Worm (Caenorhabditis elegans) whole organism, mixed stage, embryonic: Measurements from ENCODE around the gene ZK829.3.

Experiments used
- M03D4.4 ChIP-seq: sonication (generic microtip); optimal IDR thresholded peaks from 2 replicates; lab custom pipeline; 2017; ENCODE audit warnings: mild to moderate bottlenecking, missing genetic modification characterization, missing compliant biosample characterization
- blmp-1 ChIP-seq: fragments of 150-350 bp; optimal IDR thresholded peaks from 2 replicates; lab custom pipeline; 2014; ENCODE audit warnings: missing biosample characterization, missing genetic modification characterization
- ceh-39 ChIP-seq: fragments of 150-350 bp; optimal IDR thresholded peaks from 2 replicates; lab custom pipeline; 2014; ENCODE audit warnings: missing biosample characterization, missing genetic modification characterization
- ceh-43 ChIP-seq: fragments of 200-800 bp; sonication (Bioruptor generic); optimal IDR thresholded peaks from 2 replicates; lab custom pipeline; 2018; ENCODE audit warnings: mild to moderate bottlenecking, missing genetic modification characterization, moderate library complexity, missing compliant biosample characterization
- ceh-83 ChIP-seq: fragments of 200-800 bp; sonication (Bioruptor generic); optimal IDR thresholded peaks from 2 replicates; lab custom pipeline; 2018; ENCODE audit warnings: mild to moderate bottlenecking, missing genetic modification characterization, missing compliant biosample characterization
- ces-1 ChIP-seq: fragments of 150-350 bp; optimal IDR thresholded peaks from 2 replicates; lab custom pipeline; 2014; ENCODE audit warnings: missing biosample characterization, missing genetic modification reagents, missing genetic modification characterization
- cnd-1 ChIP-seq: fragments of 200-800 bp; sonication (Bioruptor generic); optimal IDR thresholded peaks from 2 replicates; lab custom pipeline; 2018; ENCODE audit warnings: mild to moderate bottlenecking, missing genetic modification characterization, missing compliant biosample characterization
- drap-1 ChIP-seq: fragments of 200-800 bp; sonication (Bioruptor generic); optimal IDR thresholded peaks from 3 replicates; lab custom pipeline; 2018; ENCODE audit warnings: mild to moderate bottlenecking, missing genetic modification characterization, missing compliant biosample characterization
- elt-1 ChIP-seq: sonication (generic microtip); optimal IDR thresholded peaks from 2 replicates; lab custom pipeline; 2017; ENCODE audit warnings: missing genetic modification characterization, mild to moderate bottlenecking, missing compliant biosample characterization, antibody characterized with exemption, moderate library complexity, borderline replicate concordance; ENCODE audit not compliant: insufficient read depth
- elt-3 ChIP-seq: fragments of 150-350 bp; optimal IDR thresholded peaks from 2 replicates; lab custom pipeline; 2014; ENCODE audit warnings: missing biosample characterization, missing genetic modification characterization
- flh-1 ChIP-seq: fragments of 200-800 bp; sonication (Bioruptor generic); optimal IDR thresholded peaks from 2 replicates; lab custom pipeline; 2018; ENCODE audit warnings: mild to moderate bottlenecking, missing genetic modification characterization, moderate library complexity, missing compliant biosample characterization
- ham-2 ChIP-seq: fragments of 200-800 bp; sonication (Bioruptor generic); optimal IDR thresholded peaks from 2 replicates; lab custom pipeline; 2018; ENCODE audit warnings: mild to moderate bottlenecking, missing genetic modification characterization, missing compliant biosample characterization
- hlh-1 ChIP-seq: fragments of 150-350 bp; optimal IDR thresholded peaks from 2 replicates; lab custom pipeline; 2014; ENCODE audit warnings: missing biosample characterization, missing genetic modification reagents, missing genetic modification characterization
- lin-13 ChIP-seq: fragments of 150-350 bp; optimal IDR thresholded peaks from 2 replicates; lab custom pipeline; 2014; ENCODE audit warnings: missing biosample characterization, missing genetic modification characterization
- lin-32 ChIP-seq: fragments of 200-800 bp; sonication (Bioruptor generic); optimal IDR thresholded peaks from 2 replicates; lab custom pipeline; 2018; ENCODE audit warnings: mild to moderate bottlenecking, missing genetic modification characterization, missing compliant biosample characterization
- lsy-2 ChIP-seq: fragments of 150-350 bp; optimal IDR thresholded peaks from 2 replicates; lab custom pipeline; 2014; ENCODE audit warnings: missing biosample characterization, missing genetic modification characterization
- mab-5 ChIP-seq: fragments of 150-350 bp; optimal IDR thresholded peaks from 2 replicates; lab custom pipeline; 2014; ENCODE audit warnings: missing biosample characterization, missing genetic modification characterization
- mep-1 ChIP-seq: fragments of 150-350 bp; optimal IDR thresholded peaks from 2 replicates; lab custom pipeline; 2017; ENCODE audit warnings: missing biosample characterization, missing genetic modification reagents, missing genetic modification characterization, inconsistent platforms
- mls-2 ChIP-seq: sonication (generic microtip); optimal IDR thresholded peaks from 2 replicates; lab custom pipeline; 2016; ENCODE audit warnings: mild to moderate bottlenecking, missing genetic modification characterization, moderate library complexity, missing compliant biosample characterization
- nhr-12 ChIP-seq: fragments of 150-350 bp; optimal IDR thresholded peaks from 2 replicates; lab custom pipeline; 2014; ENCODE audit warnings: missing biosample characterization, missing genetic modification characterization
- nhr-2 ChIP-seq: fragments of 150-350 bp; optimal IDR thresholded peaks from 2 replicates; lab custom pipeline; 2014; ENCODE audit warnings: missing biosample characterization, missing genetic modification characterization
- nhr-237 ChIP-seq: fragments of 150-350 bp; optimal IDR thresholded peaks from 2 replicates; lab custom pipeline; 2014; ENCODE audit warnings: missing biosample characterization, missing genetic modification characterization
- nhr-28 ChIP-seq: fragments of 150-350 bp; optimal IDR thresholded peaks from 2 replicates; lab custom pipeline; 2014; ENCODE audit warnings: missing biosample characterization, missing genetic modification characterization
- nhr-76 ChIP-seq: sonication (generic microtip); optimal IDR thresholded peaks from 2 replicates; lab custom pipeline; 2017; ENCODE audit warnings: missing biosample characterization, missing genetic modification characterization
- pha-4 ChIP-seq: fragments of 150-350 bp; optimal IDR thresholded peaks from 2 replicates; lab custom pipeline; 2018; ENCODE audit warnings: missing biosample characterization, missing genetic modification reagents, missing genetic modification characterization
- sem-2 ChIP-seq: fragments of 200-800 bp; sonication (Bioruptor generic); optimal IDR thresholded peaks from 2 replicates; lab custom pipeline; 2018; ENCODE audit warnings: mild to moderate bottlenecking, missing genetic modification characterization, missing compliant biosample characterization
- snpc-4 ChIP-seq: fragments of 150-350 bp; optimal IDR thresholded peaks from 2 replicates; lab custom pipeline; 2014; ENCODE audit warnings: missing biosample characterization, missing genetic modification characterization
- sptf-1 ChIP-seq: sonication (generic microtip); optimal IDR thresholded peaks from 2 replicates; lab custom pipeline; 2017; ENCODE audit warnings: mild to moderate bottlenecking, missing genetic modification characterization, moderate library complexity, missing compliant biosample characterization
- tbx-8 ChIP-seq: fragments of 200-800 bp; sonication (Bioruptor generic); optimal IDR thresholded peaks from 2 replicates; lab custom pipeline; 2018; ENCODE audit warnings: mild to moderate bottlenecking, missing genetic modification characterization, moderate library complexity, missing compliant biosample characterization
- unc-120 ChIP-seq: sonication (generic microtip); optimal IDR thresholded peaks from 2 replicates; lab custom pipeline; 2017; ENCODE audit warnings: missing genetic modification characterization, missing compliant biosample characterization; ENCODE audit not compliant: poor library complexity, severe bottlenecking
- unc-39 ChIP-seq: fragments of 150-350 bp; optimal IDR thresholded peaks from 2 replicates; lab custom pipeline; 2014; ENCODE audit warnings: missing biosample characterization, missing genetic modification characterization
- unc-62 ChIP-seq: fragments of 150-350 bp; optimal IDR thresholded peaks from 2 replicates; lab custom pipeline; 2014; ENCODE audit warnings: missing biosample characterization, missing genetic modification reagents, missing genetic modification characterization
- zip-8 ChIP-seq: fragments of 150-350 bp; optimal IDR thresholded peaks from 2 replicates; lab custom pipeline; 2014; ENCODE audit warnings: missing biosample characterization, missing genetic modification characterization
- ztf-11 ChIP-seq: fragments of 150-350 bp; optimal IDR thresholded peaks from 2 replicates; lab custom pipeline; 2014; ENCODE audit warnings: missing biosample characterization, missing genetic modification characterization

The ZK829.3 gene

DNA sequence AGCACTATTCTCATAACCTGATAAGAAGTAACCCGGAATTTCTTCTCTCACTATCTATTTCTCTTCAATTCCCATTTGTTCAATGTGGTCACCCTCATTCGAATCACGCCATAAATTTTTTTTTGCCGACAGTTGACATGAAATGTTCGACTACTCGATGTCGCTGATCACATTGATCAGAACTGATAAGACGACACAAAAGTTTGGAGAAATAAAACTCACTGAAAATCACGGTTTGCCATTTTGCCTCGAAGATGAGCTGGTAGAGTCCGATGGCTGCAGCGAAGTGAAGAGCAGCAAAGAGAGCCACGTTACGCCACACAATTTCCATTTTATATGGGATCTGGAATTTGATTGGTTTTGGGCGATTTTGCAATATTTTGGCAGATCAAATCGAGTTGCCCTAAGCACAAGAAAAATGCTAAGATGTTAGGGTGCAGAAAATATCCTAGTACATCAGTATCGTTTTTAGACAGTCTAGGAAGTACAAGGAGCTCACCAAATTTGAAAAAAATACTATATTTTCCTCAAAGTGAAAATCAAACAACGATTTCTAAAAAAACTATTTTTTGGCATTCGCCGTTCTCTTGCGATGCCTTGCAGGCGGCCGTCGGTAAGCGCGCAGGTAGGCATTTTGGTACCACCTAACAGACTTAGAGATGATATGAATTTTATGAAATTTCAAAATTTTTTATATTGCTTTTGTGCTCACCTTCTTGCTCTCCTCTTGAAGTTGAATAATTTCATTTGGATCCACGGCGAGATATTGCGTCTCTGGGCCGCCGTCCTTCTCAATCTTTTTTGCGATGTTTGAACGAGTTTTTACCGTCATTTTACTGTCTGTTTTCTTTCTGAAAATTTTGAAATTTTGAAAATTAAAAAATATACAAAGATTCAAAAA is 30.4 kb downstream of the ZK829.3 start, which contains the start of gene fat-6:
TSS of gene fat-6 (minus strand) at position 851 of the 901 bp plus-strand sequence.
- TF ChIP-seq ces-1 (GFP tag; lab: Kevin White, UChicago) (no peak), snpc-4 (tag; lab: Kevin White, UChicago) (no peak), nhr-76 (tag; lab: Kevin White, UChicago) (no peak), ceh-43 (GFP tag; lab: Kevin White, UChicago) (no peak), ham-2 (GFP tag; lab: Kevin White, UChicago) (no peak), unc-120 (no peak), sptf-1 (tag; lab: Kevin White, UChicago) (no peak), unc-62 (GFP tag; lab: Kevin White, UChicago) (no peak), sem-2 (GFP tag; lab: Kevin White, UChicago) (no peak), tbx-8 (no peak)

DNA sequence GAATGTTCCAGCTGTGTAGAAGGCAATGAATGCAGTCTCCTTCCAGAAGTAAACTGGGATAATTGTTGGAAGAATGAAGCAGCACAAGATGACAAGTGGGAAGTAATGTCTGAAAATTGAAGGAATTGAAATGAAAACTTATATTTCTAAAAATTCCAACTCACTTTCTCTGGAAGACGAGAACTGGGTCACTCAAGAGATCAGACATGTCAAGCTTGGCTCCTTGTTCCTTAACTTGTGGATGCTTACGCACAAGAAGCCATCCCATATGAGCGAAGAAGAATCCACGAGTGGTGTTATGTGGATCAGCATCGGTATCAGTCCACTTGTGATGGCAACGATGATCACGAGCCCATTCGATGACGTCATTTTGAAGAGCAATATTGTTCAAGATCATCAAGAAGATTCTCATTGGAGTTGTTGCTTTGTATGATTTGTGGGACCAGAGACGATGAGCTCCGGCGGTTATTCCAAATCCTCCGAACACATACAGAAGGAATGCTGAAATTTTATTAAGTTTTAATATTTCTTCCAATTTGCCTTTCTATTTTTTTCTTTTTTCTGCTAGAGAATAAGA is 31.2 kb downstream of the ZK829.3 start:
- TF ChIP-seq sptf-1 (tag; lab: Kevin White, UChicago), result no peak
- TF ChIP-seq mep-1 (tag; lab: Kevin White, UChicago), result no peak
- no peak for TF ChIP-seq tbx-8
- TF ChIP-seq, all 35 proteins: peak for 0

ce11 chrIV:11913295-11913940 is 32.1 kb downstream of the ZK829.3 start:
- no peak for TF ChIP-seq nhr-76 (tag; lab: Kevin White, UChicago)
- TF ChIP-seq blmp-1 (tag; lab: Kevin White, UChicago), result no peak
- TF ChIP-seq unc-39 (tag; lab: Kevin White, UChicago), result no peak
- TF ChIP-seq cnd-1 (tag; lab: Kevin White, UChicago), result no peak
- no peak for TF ChIP-seq ces-1 (GFP tag; lab: Kevin White, UChicago)
- no peak for TF ChIP-seq flh-1 (GFP tag; lab: Kevin White, UChicago)
- TF ChIP-seq sptf-1 (tag; lab: Kevin White, UChicago), result no peak
- TF ChIP-seq ztf-11 (tag; lab: Kevin White, UChicago), result no peak
- TF ChIP-seq mep-1 (tag; lab: Kevin White, UChicago), result no peak
- TF ChIP-seq drap-1 (GFP tag; lab: Kevin White, UChicago), result no peak
- TF ChIP-seq ceh-83, result no peak
- no peak for TF ChIP-seq sem-2 (GFP tag; lab: Kevin White, UChicago)
- TF ChIP-seq hlh-1 (tag; lab: Kevin White, UChicago), result no peak
- no peak for TF ChIP-seq nhr-28 (tag; lab: Kevin White, UChicago)
- no peak for TF ChIP-seq ham-2 (GFP tag; lab: Kevin White, UChicago)

ce11 chrIV:11911723-11912122 is 33.8 kb downstream of the ZK829.3 start, which contains the start of gene VZK822L.2:
VZK822L.2 (plus strand) TSS chrIV:11912023.
- no peak for TF ChIP-seq M03D4.4 (tag; lab: Kevin White, UChicago)
- no peak for TF ChIP-seq nhr-12 (tag; lab: Kevin White, UChicago)
- no peak for TF ChIP-seq ztf-11 (tag; lab: Kevin White, UChicago)
- no peak for TF ChIP-seq pha-4 (tag; lab: Kevin White, UChicago)
- no peak for TF ChIP-seq flh-1 (GFP tag; lab: Kevin White, UChicago)
- no peak for TF ChIP-seq drap-1 (GFP tag; lab: Kevin White, UChicago)
- TF ChIP-seq mep-1 (tag; lab: Kevin White, UChicago), result no peak
- TF ChIP-seq lsy-2, result no peak
- TF ChIP-seq unc-120, result no peak
- TF ChIP-seq elt-3, result no peak
- TF ChIP-seq ceh-83, result no peak
- no peak for TF ChIP-seq elt-1 (tag; lab: Kevin White, UChicago)
- no peak for TF ChIP-seq sem-2 (GFP tag; lab: Kevin White, UChicago)
- no peak for TF ChIP-seq unc-39 (tag; lab: Kevin White, UChicago)
- TF ChIP-seq nhr-76 (tag; lab: Kevin White, UChicago), result no peak
- no peak for TF ChIP-seq lin-13
- TF ChIP-seq, all 35 proteins: peak for 0

- TF ChIP-seq mls-2 (tag; lab: Kevin White, UChicago), result no peak
- no peak for TF ChIP-seq ceh-39
- no peak for TF ChIP-seq mep-1 (tag; lab: Kevin White, UChicago)
- TF ChIP-seq mab-5 (tag; lab: Kevin White, UChicago), result no peak
- no peak for TF ChIP-seq nhr-237 (tag; lab: Kevin White, UChicago)
- TF ChIP-seq M03D4.4 (tag; lab: Kevin White, UChicago), result no peak
- TF ChIP-seq pha-4 (tag; lab: Kevin White, UChicago), result no peak
- TF ChIP-seq blmp-1 (tag; lab: Kevin White, UChicago), result no peak
- TF ChIP-seq cnd-1 (tag; lab: Kevin White, UChicago), result no peak
- TF ChIP-seq lin-32 (GFP tag; lab: Kevin White, UChicago), result no peak
- no peak for TF ChIP-seq unc-62 (GFP tag; lab: Kevin White, UChicago)
- no peak for TF ChIP-seq unc-39 (tag; lab: Kevin White, UChicago)
- TF ChIP-seq sem-2 (GFP tag; lab: Kevin White, UChicago), result no peak
- no peak for TF ChIP-seq nhr-2 (tag; lab: Kevin White, UChicago)
- TF ChIP-seq elt-1 (tag; lab: Kevin White, UChicago), result no peak
- TF ChIP-seq zip-8, result no peak
- no peak for TF ChIP-seq nhr-28 (tag; lab: Kevin White, UChicago)
These were observed 36.8 kb downstream of the ZK829.3 start for ce11 chrIV:11908733-11909132.
